In the genomic region with DNA sequence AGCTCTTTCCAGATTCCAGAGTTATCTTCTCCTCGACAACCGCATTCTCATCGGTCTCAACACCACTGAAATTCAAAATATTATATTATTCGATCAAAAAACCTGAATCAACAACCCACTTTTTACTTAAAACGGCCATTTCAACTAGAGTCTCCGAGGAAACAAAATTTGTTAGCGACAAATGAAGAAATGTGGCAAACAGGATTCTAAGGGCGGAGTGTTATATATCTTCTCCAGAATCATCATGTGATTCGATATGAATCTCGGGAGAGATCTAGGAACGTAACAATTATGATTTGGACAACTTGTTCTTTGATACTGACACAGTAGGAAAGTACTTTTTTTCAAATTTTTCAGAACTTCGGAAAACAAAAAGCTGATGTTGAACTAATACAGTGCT, we compare ENCODE assay signal across 6 worm cellular contexts.
A peak's percentile ranks its signal among the peaks of the same experiment; 100 is the strongest.
TF ChIP-seq lines count a peak whose summit lies in the region.

No protein-coding gene starts in this region.

TF ChIP-seq in whole organism, L1 larva, 84 proteins besides CTCF, POLR2A, EP300 and RAD21 (continues in another document):
- TF ChIP-seq nhr-71 (tag; optimal IDR thresholded peaks at IDR 0.05; lab: Kevin White, UChicago) (no peak), lin-39 (tag; optimal IDR thresholded peaks at IDR 0.05; lab: Kevin White, UChicago) (no peak), tlp-1 (tag; optimal IDR thresholded peaks at IDR 0.05; lab: Kevin White, UChicago) (no peak), rnt-1 (tag; optimal IDR thresholded peaks at IDR 0.05; lab: Kevin White, UChicago) (no peak), jun-1 (tag; optimal IDR thresholded peaks at IDR 0.05; lab: Kevin White, UChicago) (no peak), C04F5.9 (tag; optimal IDR thresholded peaks at IDR 0.05; lab: Kevin White, UChicago) (no peak), nhr-11 (tag; optimal IDR thresholded peaks at IDR 0.05; lab: Kevin White, UChicago) (no peak), mep-1 (tag; optimal IDR thresholded peaks at IDR 0.05; lab: Kevin White, UChicago) (no peak), efl-1 (optimal IDR thresholded peaks at IDR 0.05; lab: Kevin White, UChicago) (no peak), efl-1 (GFP tag; optimal IDR thresholded peaks at IDR 0.05 in 1 of 2; lab: Kevin White, UChicago) (peak in 1 of 2 experiments; percentile 39), ets-5 (GFP tag; IDR thresholded peaks at IDR 0.05; lab: Robert Waterston, UW) (no peak), blmp-1 (tag; optimal IDR thresholded peaks at IDR 0.05; lab: Kevin White, UChicago) (peak; percentile 38), nhr-85 (tag; lab: Kevin White, UChicago) (peak; percentile 70), efl-3 (GFP tag; optimal IDR thresholded peaks at IDR 0.05; lab: Kevin White, UChicago) (no peak), ama-1 (optimal IDR thresholded peaks at IDR 0.05; lab: Kevin White, UChicago) (no peak)

TF ChIP-seq in whole organism, L2 larva, 48 proteins besides CTCF, POLR2A, EP300 and RAD21:
- TF ChIP-seq ama-1 (optimal IDR thresholded peaks at IDR 0.05; lab: Kevin White, UChicago) (no peak), nhr-25 (tag; optimal IDR thresholded peaks at IDR 0.05; lab: Kevin White, UChicago) (peak; percentile 21)
TF ChIP-seq in whole organism, L2 larva: peak in this region for 1.

TF ChIP-seq in whole organism, L3 larva, 47 proteins besides CTCF, POLR2A, EP300 and RAD21:
- no peak for TF ChIP-seq nhr-28 (tag; optimal IDR thresholded peaks at IDR 0.05; lab: Kevin White, UChicago)
- peak; percentile 63 for TF ChIP-seq nhr-43 (tag; optimal IDR thresholded peaks at IDR 0.05; lab: Kevin White, UChicago; ENCODE audit: poor library complexity, severe bottlenecking)
- TF ChIP-seq daf-12 (tag; optimal IDR thresholded peaks at IDR 0.05; lab: Kevin White, UChicago): no peak
- no peak for TF ChIP-seq lin-15B (tag; optimal IDR thresholded peaks at IDR 0.05; lab: Kevin White, UChicago)
- no peak for TF ChIP-seq sea-2 (GFP tag; optimal IDR thresholded peaks at IDR 0.05; lab: Kevin White, UChicago)
- no peak for TF ChIP-seq fkh-10 (GFP tag; optimal IDR thresholded peaks at IDR 0.05; lab: Kevin White, UChicago)
- no peak for TF ChIP-seq ztf-11 (tag; optimal IDR thresholded peaks at IDR 0.05; lab: Kevin White, UChicago)
- no peak for TF ChIP-seq ama-1 (optimal IDR thresholded peaks at IDR 0.05; lab: Kevin White, UChicago)
- no peak for TF ChIP-seq nhr-76 (tag; optimal IDR thresholded peaks at IDR 0.05; lab: Kevin White, UChicago)
- no peak for TF ChIP-seq elt-3 (tag; optimal IDR thresholded peaks at IDR 0.05; lab: Kevin White, UChicago)
- TF ChIP-seq nhr-23 (tag; optimal IDR thresholded peaks at IDR 0.05; lab: Kevin White, UChicago): peak; percentile 12

TF ChIP-seq in whole organism, L4 larva, 104 proteins besides CTCF, POLR2A, EP300 and RAD21:
- TF ChIP-seq nhr-76 (tag; optimal IDR thresholded peaks at IDR 0.05; lab: Kevin White, UChicago) (no peak), nhr-28 (tag; optimal IDR thresholded peaks at IDR 0.05; lab: Kevin White, UChicago) (peak; percentile 6), ceh-44 (GFP tag; IDR thresholded peaks at IDR 0.05; lab: Robert Waterston, UW) (no peak), ctbp-1 (GFP tag; IDR thresholded peaks at IDR 0.05; lab: Robert Waterston, UW) (no peak), nhr-41 (GFP tag; IDR thresholded peaks at IDR 0.05; lab: Robert Waterston, UW) (no peak), unc-62 (GFP tag; optimal IDR thresholded peaks at IDR 0.05 in 1 of 2; lab: Kevin White, UChicago) (peak in 1 of 2 experiments; percentile 89), unc-62 (tag; optimal IDR thresholded peaks at IDR 0.05; lab: Kevin White, UChicago) (no peak), lin-13 (GFP tag; optimal IDR thresholded peaks at IDR 0.05; lab: Kevin White, UChicago) (no peak), zip-11 (GFP tag; IDR thresholded peaks at IDR 0.05; lab: Robert Waterston, UW) (no peak), hlh-30 (tag; optimal IDR thresholded peaks at IDR 0.05; lab: Kevin White, UChicago; ENCODE audit: insufficient read depth) (no peak), snpc-1.2 (GFP tag; IDR thresholded peaks at IDR 0.05; lab: Robert Waterston, UW) (no peak), ztf-11 (tag; optimal IDR thresholded peaks at IDR 0.05; lab: Kevin White, UChicago) (no peak)

TF ChIP-seq in whole organism, mixed stage, embryonic, 35 proteins besides CTCF, POLR2A, EP300 and RAD21:
- TF ChIP-seq elt-1 (tag; optimal IDR thresholded peaks at IDR 0.05; lab: Kevin White, UChicago; ENCODE audit: borderline replicate concordance, insufficient read depth) (peak; percentile 63), ces-1 (GFP tag; optimal IDR thresholded peaks at IDR 0.05; lab: Kevin White, UChicago) (no peak)

TF ChIP-seq in whole organism, young adult, 124 proteins besides CTCF, POLR2A, EP300 and RAD21:
- TF ChIP-seq F37B4.10 (GFP tag; IDR thresholded peaks at IDR 0.05; lab: Robert Waterston, UW) (no peak), tbx-9 (tag; optimal IDR thresholded peaks at IDR 0.05; lab: Kevin White, UChicago; ENCODE audit: borderline replicate concordance) (no peak), ekl-4 (GFP tag; IDR thresholded peaks at IDR 0.05; lab: Robert Waterston, UW) (no peak), nfya-1 (tag; optimal IDR thresholded peaks at IDR 0.05; lab: Kevin White, UChicago; ENCODE audit: borderline replicate concordance, insufficient read depth) (no peak), repo-1 (tag; optimal IDR thresholded peaks at IDR 0.05; lab: Kevin White, UChicago) (no peak), xnd-1 (tag; optimal IDR thresholded peaks at IDR 0.05; lab: Kevin White, UChicago) (no peak), lin-26 (GFP tag; IDR thresholded peaks at IDR 0.05; lab: Robert Waterston, UW) (no peak), hsf-1 (GFP tag; IDR thresholded peaks at IDR 0.05; lab: Robert Waterston, UW) (0 out of 2 replicates have a peak, but pooled peaks have one; percentile 9)
